Fruit fly (Drosophila melanogaster) whole organism, embryonic: ENCODE data around the gene Grip75.

Experiments
- CG11398 ChIP-seq: fragments of 200-800 bp; sonication (Bioruptor generic); optimal IDR thresholded peaks from 2 replicates; lab custom pipeline; 2016; ENCODE audit warnings: missing biosample characterization, missing genetic modification characterization
- CG11696 ChIP-seq: fragments of 200-800 bp; sonication (Bioruptor generic); IDR thresholded peaks from 2 replicates; pipeline ENCODE4 v1.3.6; 2022; ENCODE audit warnings: missing biosample characterization, missing genetic modification characterization
- CG4617 ChIP-seq: fragments of 200-800 bp; sonication (Bioruptor generic); optimal IDR thresholded peaks from 3 replicates; lab custom pipeline; 2016; ENCODE audit warnings: missing biosample characterization, missing genetic modification characterization, borderline replicate concordance
- CG6791 ChIP-seq: fragments of 200-800 bp; sonication (Bioruptor generic); IDR thresholded peaks from 3 replicates; pipeline ENCODE4 v1.3.6; 2022; ENCODE audit warnings: missing biosample characterization, missing genetic modification characterization; ENCODE audit not compliant: partially characterized antibody
- CG7786 ChIP-seq: fragments of 200-800 bp; sonication (Bioruptor generic); optimal IDR thresholded peaks from 2 replicates; lab custom pipeline; 2016; ENCODE audit warnings: missing biosample characterization, missing genetic modification characterization
- CG8924 ChIP-seq: fragments of 200-800 bp; optimal IDR thresholded peaks from 3 replicates; lab custom pipeline; 2019; ENCODE audit warnings: missing biosample characterization, mild to moderate bottlenecking, missing genetic modification characterization, moderate library complexity
- Dll ChIP-seq: fragments of 200-800 bp; sonication (Bioruptor generic); IDR thresholded peaks from 4 replicates; pipeline ENCODE4 v1.3.6; 2022; ENCODE audit warnings: missing biosample characterization, missing genetic modification characterization; ENCODE audit not compliant: partially characterized antibody
- Hmr ChIP-seq: fragments of 200-800 bp; sonication (Bioruptor generic); optimal IDR thresholded peaks from 3 replicates; lab custom pipeline; 2017; ENCODE audit warnings: mild to moderate bottlenecking, missing biosample characterization, missing genetic modification reagents, missing genetic modification characterization
- Hsf ChIP-seq: fragments of 200-800 bp; sonication (Bioruptor generic); optimal IDR thresholded peaks from 3 replicates; lab custom pipeline; 2016; ENCODE audit warnings: missing biosample characterization, missing genetic modification characterization
- Vsx1 ChIP-seq: fragments of 200-800 bp; sonication (Bioruptor generic); optimal IDR thresholded peaks from 2 replicates; lab custom pipeline; 2017; ENCODE audit warnings: missing biosample characterization, mild to moderate bottlenecking, missing genetic modification characterization, missing genetic modification reagents
- br ChIP-seq: fragments of >200 bp; optimal IDR thresholded peaks from 2 replicates; lab custom pipeline; 2017
- danr ChIP-seq: fragments of 200-800 bp; sonication (Bioruptor generic); IDR thresholded peaks from 2 replicates; pipeline ENCODE4 v1.3.6; 2022; ENCODE audit warnings: missing biosample characterization, missing genetic modification characterization
- usp ChIP-seq: fragments of >200 bp; optimal IDR thresholded peaks from 2 replicates; lab custom pipeline; 2017; ENCODE audit warnings: missing biosample characterization, missing genetic modification characterization
- zfh1 ChIP-seq: fragments of 200-800 bp; sonication (Bioruptor generic); IDR thresholded peaks from 3 replicates; pipeline ENCODE4 v1.3.6; 2022; ENCODE audit warnings: missing biosample characterization, missing genetic modification characterization

DNA sequence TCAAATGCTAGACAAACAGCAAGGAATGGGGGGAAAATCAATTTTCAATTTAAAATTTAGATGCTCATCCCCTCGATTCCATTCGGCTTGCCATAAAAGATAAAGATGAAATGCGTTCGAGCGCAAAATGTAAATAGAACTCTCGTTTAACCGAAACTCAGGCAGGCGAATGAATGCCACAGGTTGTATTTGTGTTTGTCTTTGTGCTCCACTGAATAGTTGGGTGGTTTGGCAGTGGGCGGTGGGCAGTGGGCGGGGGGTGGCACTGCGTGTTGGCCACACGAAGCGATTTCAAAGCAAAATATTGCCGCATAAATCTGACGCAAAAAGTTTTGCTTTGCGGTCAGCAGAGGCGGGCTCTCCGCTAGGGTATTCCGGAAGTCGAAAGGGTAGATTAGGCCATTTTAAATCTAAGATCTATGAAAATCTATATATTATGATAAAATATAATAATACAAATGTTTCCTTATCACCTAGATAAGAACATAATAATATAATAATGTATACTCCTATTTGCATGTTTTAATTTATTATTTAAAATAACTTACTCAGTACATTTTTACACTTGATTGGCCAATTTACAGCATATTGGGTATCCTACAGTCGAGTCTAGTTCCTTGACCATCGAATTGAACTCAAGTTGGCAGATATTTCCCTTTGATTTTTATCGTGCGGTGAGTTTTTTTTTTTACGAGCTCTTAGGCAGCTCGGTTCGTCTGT, 39.2 kb downstream of the Grip75 start:
- TF ChIP-seq Vsx1, result peak; percentile 4
- TF ChIP-seq CG11696 (GFP tag; lab: Robert Waterston, UW), result no peak
- no peak for TF ChIP-seq br (lab: Kevin White, UChicago)
- TF ChIP-seq danr (GFP tag; lab: Robert Waterston, UW), result peak; percentile 51
- TF ChIP-seq CG4617 (GFP tag; lab: Kevin White, UChicago), result no peak
- no peak for TF ChIP-seq CG6791 (GFP tag; lab: Robert Waterston, UW)
- TF ChIP-seq CG8924 (tag; lab: Kevin White, UChicago), result peak; percentile 64
- TF ChIP-seq CG7786 (GFP tag; lab: Kevin White, UChicago), result no peak
- no peak for TF ChIP-seq usp (GFP tag; lab: Kevin White, UChicago)
- TF ChIP-seq Dll (GFP tag; lab: Robert Waterston, UW), result no peak
- TF ChIP-seq Hmr (GFP tag; lab: Kevin White, UChicago), result peak; percentile 79
- TF ChIP-seq CG11398 (GFP tag; lab: Kevin White, UChicago), result no peak
- TF ChIP-seq zfh1, result no peak
- TF ChIP-seq Hsf, result no peak
